Fruit fly (Drosophila melanogaster): ENCODE measurements around the gene GstZ2.
A peak's percentile ranks its signal among the peaks of the same experiment; 100 is the strongest.

The GstZ2 gene

DNA sequence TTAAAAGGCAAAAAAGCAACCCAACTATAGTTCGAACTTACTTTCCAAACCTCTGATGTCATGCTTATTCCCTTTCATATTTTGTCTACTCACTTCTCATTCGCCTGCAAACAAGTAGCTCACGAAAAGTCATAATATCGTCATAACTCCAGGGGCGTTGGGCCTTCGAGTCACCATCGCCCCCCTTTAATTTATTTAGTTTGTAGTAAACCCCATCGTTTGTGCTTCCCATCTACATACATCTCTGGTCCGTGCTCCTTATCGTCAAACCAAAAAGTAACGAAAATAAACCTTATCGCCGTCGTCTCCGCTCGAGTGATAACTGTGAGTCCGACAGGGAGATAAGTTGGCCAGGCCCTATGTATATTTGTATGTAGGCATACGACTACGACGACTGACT lies 31.5 kb downstream of the GstZ2 start (continued):
- TF ChIP-seq CG11695 (GFP tag; IDR thresholded peaks at IDR 0.05) (no peak), dan (GFP tag; IDR thresholded peaks at IDR 0.05) (no peak), CG2889 (GFP tag; IDR thresholded peaks at IDR 0.05) (peak; percentile 51; the same call in 1 of the 3 replicates), CG32532 (GFP tag; IDR thresholded peaks at IDR 0.05) (peak; percentile 73), CG11560 (tag; IDR thresholded peaks at IDR 0.05) (no peak), ci (GFP tag; IDR thresholded peaks at IDR 0.05) (peak; percentile 84), bowl (GFP tag; IDR thresholded peaks at IDR 0.05) (0 out of 2 replicates have a peak, but pooled peaks have one; percentile 30), slp2 (GFP tag; optimal IDR thresholded peaks at IDR 0.05) (no peak), CG2116 (GFP tag; optimal IDR thresholded peaks at IDR 0.05) (no peak), Atf-2 (GFP tag; optimal IDR thresholded peaks at IDR 0.05) (peak; percentile 38), gce (GFP tag; IDR thresholded peaks at IDR 0.05) (no peak), CG10959 (GFP tag; IDR thresholded peaks at IDR 0.05) (no peak), danr (GFP tag; IDR thresholded peaks at IDR 0.05) (no peak), CG7963 (GFP tag; IDR thresholded peaks at IDR 0.05; ENCODE audit: partially characterized antibody) (no peak), gro (GFP tag; optimal IDR thresholded peaks at IDR 0.05) (peak; percentile 69), CG43689 (GFP tag; IDR thresholded peaks at IDR 0.05) (0 out of 2 replicates have a peak, but pooled peaks have one; percentile 7), Hr78 (GFP tag; optimal IDR thresholded peaks at IDR 0.05) (peak in 1 of 2 experiments; percentile 58), CG8765 (GFP tag; IDR thresholded peaks at IDR 0.05) (peak; percentile 43; the same call in 1 of the 2 replicates), sima (GFP tag; optimal IDR thresholded peaks at IDR 0.05) (peak; percentile 36), slou (GFP tag; optimal IDR thresholded peaks at IDR 0.05) (no peak), slbo (GFP tag; IDR thresholded peaks at IDR 0.05) (peak; percentile 86), CG11247 (GFP tag; IDR thresholded peaks at IDR 0.05) (peak; percentile 42; the same call in 1 of the 2 replicates), croc (GFP tag; conservative IDR thresholded peaks at IDR 0.05) (no peak), yki (optimal IDR thresholded peaks at IDR 0.05) (no peak), CG2129 (GFP tag; IDR thresholded peaks at IDR 0.05; ENCODE audit: partially characterized antibody) (no peak), Asciz (GFP tag; optimal IDR thresholded peaks at IDR 0.05) (no peak), inv (GFP tag; IDR thresholded peaks at IDR 0.05; ENCODE audit: partially characterized antibody) (no peak), CG16815 (GFP tag; optimal IDR thresholded peaks at IDR 0.05) (peak; percentile 35)

DNA sequence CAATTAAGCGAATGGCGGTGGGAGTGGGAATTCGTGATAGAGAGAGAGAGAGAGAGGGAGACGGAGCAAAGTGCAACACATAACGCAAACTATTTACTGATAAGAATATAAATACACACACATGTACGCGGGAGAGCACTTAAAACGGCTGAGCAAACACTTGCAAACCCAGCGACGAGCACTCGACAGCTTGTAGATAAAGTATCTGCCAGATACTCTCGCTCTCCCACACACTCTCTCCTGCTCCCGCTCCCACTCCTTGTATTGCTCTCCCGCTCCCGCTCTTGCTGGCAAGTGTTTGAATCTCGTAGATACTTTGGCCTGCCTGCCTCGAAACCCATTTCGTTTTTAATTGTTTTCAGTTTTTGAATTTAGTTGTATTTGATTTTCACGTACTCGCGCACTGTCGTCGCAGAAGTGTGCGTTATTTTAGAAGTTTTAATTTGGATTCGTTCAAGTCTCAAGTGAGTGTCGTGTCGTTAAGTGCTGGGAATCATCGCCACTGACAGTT lies 32.2 kb downstream of the GstZ2 start:
- TF ChIP-seq Vsx1 (GFP tag; optimal IDR thresholded peaks at IDR 0.05) = peak; percentile 49
- peak; percentile 67 for TF ChIP-seq CG12071 (GFP tag; optimal IDR thresholded peaks at IDR 0.05)
- no peak for TF ChIP-seq btn (GFP tag; optimal IDR thresholded peaks at IDR 0.05)
- TF ChIP-seq Abd-B (GFP tag; optimal IDR thresholded peaks at IDR 0.05) = no peak
- TF ChIP-seq Ravus (GFP tag; IDR thresholded peaks at IDR 0.05) = no peak
- TF ChIP-seq CG3281 (GFP tag; optimal IDR thresholded peaks at IDR 0.05) = peak; percentile 48
- TF ChIP-seq CG11247 (GFP tag; IDR thresholded peaks at IDR 0.05) = no peak
- no peak for TF ChIP-seq dm (GFP tag; optimal IDR thresholded peaks at IDR 0.05)
- TF ChIP-seq Sox102F (GFP tag; optimal IDR thresholded peaks at IDR 0.05) = no peak
- TF ChIP-seq psq (GFP tag; optimal IDR thresholded peaks at IDR 0.05) = peak; percentile 87
- TF ChIP-seq jing (GFP tag; optimal IDR thresholded peaks at IDR 0.05) = no peak
- TF ChIP-seq Fer2 (tag; optimal IDR thresholded peaks at IDR 0.05) = no peak
- TF ChIP-seq CG9817 (tag; optimal IDR thresholded peaks at IDR 0.05) = no peak
- TF ChIP-seq sob (GFP tag; IDR thresholded peaks at IDR 0.05) = peak; percentile 42; the same call in 1 of the 2 replicates
- TF ChIP-seq org-1 (GFP tag; optimal IDR thresholded peaks at IDR 0.05) = peak; percentile 51
- no peak for TF ChIP-seq gfzf (GFP tag; optimal IDR thresholded peaks at IDR 0.05)
- no peak for TF ChIP-seq Aef1 (GFP tag; IDR thresholded peaks at IDR 0.05)
- no peak for TF ChIP-seq Hsf (GFP tag; optimal IDR thresholded peaks at IDR 0.05)
- no peak for TF ChIP-seq HLH3B (GFP tag; IDR thresholded peaks at IDR 0.05)
- TF ChIP-seq tup (GFP tag; optimal IDR thresholded peaks at IDR 0.05) = no peak
- no peak for TF ChIP-seq Camta (GFP tag; optimal IDR thresholded peaks at IDR 0.05)
- no peak for TF ChIP-seq Elba2 (GFP tag; optimal IDR thresholded peaks at IDR 0.05)
- no peak for TF ChIP-seq Myb (GFP tag; optimal IDR thresholded peaks at IDR 0.05)
- TF ChIP-seq p53 (GFP tag; optimal IDR thresholded peaks at IDR 0.05) = no peak
- peak; percentile 47 for TF ChIP-seq CG31365 (tag; optimal IDR thresholded peaks at IDR 0.05)
- peak; percentile 34 for TF ChIP-seq her (GFP tag; optimal IDR thresholded peaks at IDR 0.05)
